Fruit fly (Drosophila melanogaster) whole organism, embryonic: ENCODE measurements around the gene CG16972.

ENCODE experiments used
- CG10366 ChIP-seq: fragments of 200-800 bp; sonication (Bioruptor generic); IDR thresholded peaks from 2 replicates; pipeline ENCODE4 v1.3.6; 2022; ENCODE audit warnings: missing biosample characterization, missing genetic modification characterization
- CG10431 ChIP-seq: fragments of 200-800 bp; sonication (Bioruptor generic); optimal IDR thresholded peaks from 3 replicates; lab custom pipeline; 2018; ENCODE audit warnings: missing biosample characterization, mild to moderate bottlenecking, missing genetic modification characterization
- CG11695 ChIP-seq: fragments of 200-800 bp; sonication (Bioruptor generic); IDR thresholded peaks from 3 replicates; pipeline ENCODE4 v1.3.6; 2022; ENCODE audit warnings: missing biosample characterization, missing genetic modification characterization
- CG12236 ChIP-seq: fragments of 200-800 bp; sonication (Bioruptor generic); optimal IDR thresholded peaks from 2 replicates; lab custom pipeline; 2016; ENCODE audit warnings: missing biosample characterization, missing genetic modification characterization
- CG13296 ChIP-seq: fragments of 200-800 bp; sonication (Bioruptor generic); optimal IDR thresholded peaks from 3 replicates; lab custom pipeline; 2018; ENCODE audit warnings: missing biosample characterization, mild to moderate bottlenecking, missing genetic modification characterization
- CG15514 ChIP-seq: fragments of 200-800 bp; sonication (Bioruptor generic); optimal IDR thresholded peaks from 3 replicates; lab custom pipeline; 2017; ENCODE audit warnings: missing biosample characterization, missing genetic modification characterization, mild to moderate bottlenecking, moderate library complexity, missing genetic modification reagents
- CG15696 ChIP-seq: fragments of 200-800 bp; sonication (Bioruptor generic); optimal IDR thresholded peaks from 2 replicates; lab custom pipeline; 2019; ENCODE audit warnings: missing biosample characterization, mild to moderate bottlenecking, missing genetic modification characterization, moderate library complexity
- CG1603 ChIP-seq: fragments of 200-800 bp; sonication (Bioruptor generic); optimal IDR thresholded peaks from 2 replicates; lab custom pipeline; 2019; ENCODE audit warnings: missing biosample characterization, mild to moderate bottlenecking, missing genetic modification characterization, moderate library complexity
- CG17186 ChIP-seq: fragments of 200-800 bp; sonication (Bioruptor generic); optimal IDR thresholded peaks from 3 replicates; lab custom pipeline; 2017; ENCODE audit warnings: missing biosample characterization, missing genetic modification reagents, missing genetic modification characterization
- CG17802 ChIP-seq: fragments of 200-800 bp; sonication (Bioruptor generic); optimal IDR thresholded peaks from 2 replicates; lab custom pipeline; 2018; ENCODE audit warnings: missing biosample characterization, mild to moderate bottlenecking, missing genetic modification characterization, moderate library complexity
- CG17829 ChIP-seq: fragments of 200-800 bp; optimal IDR thresholded peaks from 2 replicates; lab custom pipeline; 2019; ENCODE audit warnings: missing biosample characterization, mild to moderate bottlenecking, missing genetic modification characterization, moderate library complexity
- CG18619 ChIP-seq: fragments of 200-800 bp; sonication (Bioruptor generic); optimal IDR thresholded peaks from 3 replicates; lab custom pipeline; 2017; ENCODE audit warnings: missing biosample characterization, mild to moderate bottlenecking, missing genetic modification characterization
- CG2889 ChIP-seq: fragments of 200-800 bp; sonication (Bioruptor generic); IDR thresholded peaks from 3 replicates; pipeline ENCODE4 v1.3.6; 2022; ENCODE audit warnings: missing biosample characterization, missing genetic modification characterization
- CG3407 ChIP-seq: fragments of 200-800 bp; sonication (Bioruptor generic); optimal IDR thresholded peaks from 2 replicates; lab custom pipeline; 2018; ENCODE audit warnings: missing biosample characterization, mild to moderate bottlenecking, missing genetic modification characterization
- CG3995 ChIP-seq: fragments of 200-800 bp; sonication (Bioruptor generic); optimal IDR thresholded peaks from 3 replicates; lab custom pipeline; 2016; ENCODE audit warnings: missing biosample characterization, missing genetic modification characterization
- CG4820 ChIP-seq: fragments of 200-800 bp; sonication (Bioruptor generic); optimal IDR thresholded peaks from 3 replicates; lab custom pipeline; 2016; ENCODE audit warnings: missing biosample characterization, missing genetic modification characterization
- CG6765 ChIP-seq: fragments of 200-800 bp; sonication (Bioruptor generic); optimal IDR thresholded peaks from 3 replicates; lab custom pipeline; 2017; ENCODE audit warnings: missing biosample characterization, mild to moderate bottlenecking, missing genetic modification characterization
- CG7963 ChIP-seq: fragments of 200-800 bp; sonication (Bioruptor generic); IDR thresholded peaks from 3 replicates; pipeline ENCODE4 v1.3.6; 2022; ENCODE audit warnings: missing biosample characterization, missing genetic modification characterization; ENCODE audit not compliant: partially characterized antibody
- CG9817 ChIP-seq: fragments of 200-800 bp; sonication (Bioruptor generic); optimal IDR thresholded peaks from 2 replicates; lab custom pipeline; 2018; ENCODE audit warnings: missing biosample characterization, mild to moderate bottlenecking, missing genetic modification characterization, moderate library complexity
- Dfd ChIP-seq, 2 experiments: fragments of >200 bp; optimal IDR thresholded peaks; 2 replicates each; lab custom pipeline; 2017; ENCODE audit warnings: missing biosample characterization in 2 of 2, missing genetic modification characterization in 2 of 2
- Dll ChIP-seq: fragments of 200-800 bp; sonication (Bioruptor generic); IDR thresholded peaks from 4 replicates; pipeline ENCODE4 v1.3.6; 2022; ENCODE audit warnings: missing biosample characterization, missing genetic modification characterization; ENCODE audit not compliant: partially characterized antibody
- Dp ChIP-seq: fragments of 200-800 bp; sonication (Bioruptor generic); optimal IDR thresholded peaks from 2 replicates; lab custom pipeline; 2018; ENCODE audit warnings: missing biosample characterization, mild to moderate bottlenecking, missing genetic modification characterization, moderate library complexity
- E2f1 ChIP-seq: fragments of 200-800 bp; sonication (Bioruptor generic); IDR thresholded peaks from 2 replicates; pipeline ENCODE4 v1.3.6; 2022; ENCODE audit warnings: missing biosample characterization, missing genetic modification characterization
- Lim3 ChIP-seq: fragments of 200-800 bp; sonication (Bioruptor generic); IDR thresholded peaks from 2 replicates; pipeline ENCODE4 v1.3.6; 2022; ENCODE audit warnings: missing biosample characterization, missing genetic modification characterization
- Lpt ChIP-seq: fragments of >200 bp; optimal IDR thresholded peaks from 2 replicates; lab custom pipeline; 2018; ENCODE audit warnings: missing biosample characterization, missing genetic modification characterization
- MTF-1 ChIP-seq: fragments of 200-800 bp; sonication (Bioruptor generic); optimal IDR thresholded peaks from 2 replicates; lab custom pipeline; 2018; ENCODE audit warnings: missing biosample characterization, mild to moderate bottlenecking, missing genetic modification characterization, borderline replicate concordance
- Mes4 ChIP-seq: fragments of 200-800 bp; sonication (Bioruptor generic); optimal IDR thresholded peaks from 2 replicates; lab custom pipeline; 2016; ENCODE audit warnings: missing biosample characterization, missing genetic modification characterization
- Mrtf ChIP-seq: fragments of 200-800 bp; sonication (Bioruptor generic); IDR thresholded peaks from 3 replicates; pipeline ENCODE4 v1.3.6; 2022; ENCODE audit warnings: missing biosample characterization, missing genetic modification characterization
- Nf-YC ChIP-seq: fragments of 200-800 bp; optimal IDR thresholded peaks from 3 replicates; lab custom pipeline; 2019; ENCODE audit warnings: missing biosample characterization, mild to moderate bottlenecking, missing genetic modification characterization, moderate library complexity
- Opbp ChIP-seq: fragments of 200-800 bp; sonication (Bioruptor generic); IDR thresholded peaks from 3 replicates; pipeline ENCODE4 v1.3.6; 2022; ENCODE audit warnings: missing biosample characterization, missing genetic modification characterization; ENCODE audit not compliant: partially characterized antibody
- Ptx1 ChIP-seq: fragments of 200-800 bp; sonication (Bioruptor generic); IDR thresholded peaks from 2 replicates; pipeline ENCODE4 v1.3.6; 2022; ENCODE audit warnings: missing biosample characterization, missing genetic modification characterization
- Side ChIP-seq: fragments of 200-800 bp; sonication (Bioruptor generic); optimal IDR thresholded peaks from 2 replicates; lab custom pipeline; 2016; ENCODE audit warnings: missing biosample characterization, missing genetic modification characterization
- Sry-δ ChIP-seq: fragments of 200-800 bp; sonication (Bioruptor generic); optimal IDR thresholded peaks from 2 replicates; lab custom pipeline; 2016; ENCODE audit warnings: missing biosample characterization, missing genetic modification characterization
- ase ChIP-seq: fragments of 200-800 bp; sonication (Bioruptor generic); IDR thresholded peaks from 3 replicates; pipeline ENCODE4 v1.3.6; 2022; ENCODE audit warnings: missing biosample characterization, missing genetic modification characterization
- bab2 ChIP-seq: fragments of 200-800 bp; sonication (Bioruptor generic); optimal IDR thresholded peaks from 2 replicates; lab custom pipeline; 2016; ENCODE audit warnings: missing biosample characterization, missing genetic modification characterization
- bcd ChIP-seq: fragments of 200-800 bp; sonication (Bioruptor generic); optimal IDR thresholded peaks from 2 replicates; lab custom pipeline; 2017; ENCODE audit warnings: missing biosample characterization, mild to moderate bottlenecking, missing genetic modification characterization
- cato ChIP-seq: fragments of 200-800 bp; sonication (Bioruptor generic); optimal IDR thresholded peaks from 2 replicates; lab custom pipeline; 2016; ENCODE audit warnings: missing biosample characterization, missing genetic modification characterization, borderline replicate concordance
- chif ChIP-seq, 2 experiments: fragments of 200-800 bp; sonication (Bioruptor generic); optimal IDR thresholded peaks; 3 replicates each; lab custom pipeline; 2016; ENCODE audit warnings: missing biosample characterization in 2 of 2, missing genetic modification characterization in 2 of 2
- chinmo ChIP-seq: fragments of 200-800 bp; sonication (Bioruptor generic); IDR thresholded peaks from 4 replicates; pipeline ENCODE4 v1.3.6; 2022; ENCODE audit warnings: missing biosample characterization, missing genetic modification characterization; ENCODE audit not compliant: partially characterized antibody
- cwo ChIP-seq: fragments of 200-800 bp; sonication (Bioruptor generic); optimal IDR thresholded peaks from 3 replicates; lab custom pipeline; 2017; ENCODE audit warnings: missing biosample characterization, missing genetic modification characterization, mild to moderate bottlenecking, moderate library complexity, missing genetic modification reagents
- dimm ChIP-seq: fragments of 200-800 bp; sonication (Bioruptor generic); IDR thresholded peaks from 2 replicates; pipeline ENCODE4 v1.3.6; 2022; ENCODE audit warnings: missing biosample characterization, missing genetic modification characterization
- esg ChIP-seq: fragments of 200-800 bp; sonication (Bioruptor generic); conservative IDR thresholded peaks from 2 replicates; pipeline ENCODE4 v1.3.6; 2022; ENCODE audit warnings: missing biosample characterization, missing genetic modification characterization
- fd102C ChIP-seq: fragments of 200-800 bp; sonication (Bioruptor generic); optimal IDR thresholded peaks from 2 replicates; lab custom pipeline; 2018; ENCODE audit warnings: missing biosample characterization, mild to moderate bottlenecking, missing genetic modification characterization, moderate library complexity
- gfzf ChIP-seq: fragments of 200-800 bp; sonication (Bioruptor generic); optimal IDR thresholded peaks from 2 replicates; lab custom pipeline; 2016; ENCODE audit warnings: missing biosample characterization, mild to moderate bottlenecking, missing genetic modification characterization, moderate library complexity
- inv ChIP-seq: fragments of 200-800 bp; sonication (Bioruptor generic); IDR thresholded peaks from 2 replicates; pipeline ENCODE4 v1.3.6; 2022; ENCODE audit warnings: missing biosample characterization, missing genetic modification characterization; ENCODE audit not compliant: partially characterized antibody
- kni ChIP-seq: fragments of 200-800 bp; sonication (Bioruptor generic); optimal IDR thresholded peaks from 3 replicates; lab custom pipeline; 2017; ENCODE audit warnings: mild to moderate bottlenecking, missing biosample characterization, missing genetic modification reagents, missing genetic modification characterization
- pb ChIP-seq: fragments of 200-800 bp; sonication (Bioruptor generic); optimal IDR thresholded peaks from 3 replicates; lab custom pipeline; 2016; ENCODE audit warnings: missing biosample characterization, missing genetic modification characterization
- pho ChIP-seq: fragments of 200-800 bp; sonication (Bioruptor generic); optimal IDR thresholded peaks from 2 replicates; lab custom pipeline; 2016; ENCODE audit warnings: missing biosample characterization, missing genetic modification characterization
- sr ChIP-seq: fragments of 200-800 bp; sonication (Bioruptor generic); IDR thresholded peaks from 3 replicates; pipeline ENCODE4 v1.3.6; 2022; ENCODE audit warnings: missing biosample characterization, missing genetic modification characterization
- zen ChIP-seq: fragments of 200-800 bp; sonication (Bioruptor generic); optimal IDR thresholded peaks from 3 replicates; lab custom pipeline; 2018; ENCODE audit warnings: missing biosample characterization, mild to moderate bottlenecking, missing genetic modification characterization, moderate library complexity

CG16972 gene

dm6 chr2L:13191894-13192293 is 11.2 kb downstream of the CG16972 start, which contains the start of the genes CG16974 and Edem2 (continued):
- no peak for TF ChIP-seq CG18619 (GFP tag; lab: Kevin White, UChicago)
- TF ChIP-seq gfzf: peak; percentile 73
- TF ChIP-seq CG1603: no peak
- TF ChIP-seq bab2 (GFP tag; lab: Kevin White, UChicago): peak; percentile 44
- no peak for TF ChIP-seq Opbp (GFP tag; lab: Robert Waterston, UW)
- no peak for TF ChIP-seq Mes4 (GFP tag; lab: Kevin White, UChicago)
- peak; percentile 29 for TF ChIP-seq Dp (GFP tag; lab: Kevin White, UChicago)
- TF ChIP-seq sr (GFP tag; lab: Robert Waterston, UW): no peak
- TF ChIP-seq fd102C: no peak
- peak; percentile 40; the same call in 1 of the 3 replicates for TF ChIP-seq CG2889 (GFP tag; lab: Robert Waterston, UW)
- TF ChIP-seq pb: no peak
- TF ChIP-seq CG13296 (GFP tag; lab: Kevin White, UChicago): no peak
- TF ChIP-seq inv (GFP tag; lab: Robert Waterston, UW): no peak
- TF ChIP-seq CG12236 (GFP tag; lab: Kevin White, UChicago): no peak
- TF ChIP-seq CG15514 (GFP tag; lab: Kevin White, UChicago): no peak
- peak; percentile 88 for TF ChIP-seq Ptx1 (GFP tag; lab: Robert Waterston, UW)
- TF ChIP-seq Lim3 (GFP tag; lab: Robert Waterston, UW): no peak
- TF ChIP-seq Dll (GFP tag; lab: Robert Waterston, UW): no peak
- TF ChIP-seq CG9817 (tag; lab: Kevin White, UChicago): peak; percentile 68
- TF ChIP-seq Lpt (GFP tag; lab: Kevin White, UChicago): no peak
- no peak for TF ChIP-seq CG6765
- TF ChIP-seq CG10431 (GFP tag; lab: Kevin White, UChicago): no peak
- TF ChIP-seq chinmo (GFP tag; lab: Robert Waterston, UW): no peak
- TF ChIP-seq CG7963 (GFP tag; lab: Robert Waterston, UW): no peak
- TF ChIP-seq Mrtf (GFP tag; lab: Robert Waterston, UW): peak; percentile 52; the same call in 1 of the 3 replicates
- peak; percentile 64 for TF ChIP-seq E2f1 (GFP tag; lab: Robert Waterston, UW)
- no peak for TF ChIP-seq cwo (GFP tag; lab: Kevin White, UChicago)
- no peak for TF ChIP-seq MTF-1 (GFP tag; lab: Kevin White, UChicago)
- 0 out of 2 replicates have a peak, but pooled peaks have one; percentile 49 for TF ChIP-seq CG10366
- TF ChIP-seq Sry-δ (GFP tag; lab: Kevin White, UChicago): peak; percentile 3
- peak; percentile 20 for TF ChIP-seq CG17802 (tag; lab: Kevin White, UChicago)
- peak; percentile 60 for TF ChIP-seq CG3995 (GFP tag; lab: Kevin White, UChicago)
- TF ChIP-seq zen (tag; lab: Kevin White, UChicago): peak; percentile 85
- peak; percentile 41 for TF ChIP-seq pho
- TF ChIP-seq CG11695 (GFP tag; lab: Robert Waterston, UW): peak; percentile 73
- TF ChIP-seq esg (GFP tag; lab: Robert Waterston, UW): peak; percentile 65
- TF ChIP-seq Dfd (GFP tag; optimal IDR thresholded peaks at IDR 0.05; lab: Kevin White, UChicago): no peak
- peak; percentile 70 for TF ChIP-seq bcd
- TF ChIP-seq CG15696 (tag; lab: Kevin White, UChicago): no peak
- peak; percentile 28 for TF ChIP-seq CG17186 (GFP tag; lab: Kevin White, UChicago)
- TF ChIP-seq CG4820: peak; percentile 64
- TF ChIP-seq chif (GFP tag; optimal IDR thresholded peaks at IDR 0.05; lab: Kevin White, UChicago): peak in 1 of 2 experiments; percentile 40
- no peak for TF ChIP-seq kni
- peak; percentile 26 for TF ChIP-seq cato (GFP tag; lab: Kevin White, UChicago)
- no peak for TF ChIP-seq dimm
- TF ChIP-seq CG3407 (GFP tag; lab: Kevin White, UChicago): no peak
- TF ChIP-seq CG17829 (tag; lab: Kevin White, UChicago): peak; percentile 89
- TF ChIP-seq Nf-YC (tag; lab: Kevin White, UChicago): peak; percentile 74
- peak; percentile 48; the same call in 2 of the 3 replicates for TF ChIP-seq ase (GFP tag; lab: Robert Waterston, UW)
- TF ChIP-seq Side: no peak
